Fruit fly (Drosophila melanogaster): Measurements from ENCODE around the gene Ubc84D.

Gene Ubc84D

DNA sequence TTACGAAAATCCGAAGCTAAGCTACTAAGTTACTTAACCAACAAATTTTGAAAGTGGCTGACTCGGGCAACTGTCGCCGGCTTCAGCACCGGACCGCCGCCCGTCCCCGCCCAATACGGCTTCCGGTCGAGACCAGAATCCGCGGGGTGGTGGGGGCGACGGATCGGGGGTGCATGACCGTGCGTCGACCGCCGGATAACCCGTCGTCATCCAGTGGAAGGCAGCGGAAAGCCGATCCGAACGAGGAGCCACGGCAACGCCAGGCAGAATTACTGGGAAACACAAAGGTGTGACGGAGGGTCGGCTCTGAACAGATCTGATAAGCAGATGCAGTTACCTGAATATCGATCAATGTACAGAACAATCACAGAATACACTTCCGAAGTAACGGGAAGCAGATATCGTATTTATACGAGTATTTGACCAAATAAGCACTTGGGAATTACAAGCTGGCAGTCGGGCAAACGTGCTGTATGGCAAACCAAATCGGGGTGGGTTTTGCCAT is 44.6 kb downstream of the Ubc84D start (continued):
- TF ChIP-seq Hand (GFP tag; optimal IDR thresholded peaks at IDR 0.05) (peak; percentile 68), Asciz (GFP tag; optimal IDR thresholded peaks at IDR 0.05) (peak; percentile 11), Ptx1 (GFP tag; IDR thresholded peaks at IDR 0.05) (peak; percentile 58), chm (GFP tag; IDR thresholded peaks at IDR 0.05) (peak; percentile 91), H15 (GFP tag; IDR thresholded peaks at IDR 0.05) (peak; percentile 39; the same call in 1 of the 3 replicates), lola (GFP tag; optimal IDR thresholded peaks at IDR 0.05) (peak in 1 of 3 experiments; percentile 59), CG11560 (tag; IDR thresholded peaks at IDR 0.05) (no peak), CG17361 (GFP tag; IDR thresholded peaks at IDR 0.05) (no peak), abd-A (tag; optimal IDR thresholded peaks at IDR 0.05) (peak; percentile 89), CG7271 (tag; optimal IDR thresholded peaks at IDR 0.05) (no peak), CG4328 (GFP tag; optimal IDR thresholded peaks at IDR 0.05) (peak; percentile 90), CG5953 (GFP tag; IDR thresholded peaks at IDR 0.05) (no peak; the same call in 1 of the 2 replicates), CG1832 (GFP tag; optimal IDR thresholded peaks at IDR 0.05) (no peak), CG12299 (tag; optimal IDR thresholded peaks at IDR 0.05) (peak; percentile 68), Fer2 (tag; optimal IDR thresholded peaks at IDR 0.05) (peak; percentile 24), Dek (tag; optimal IDR thresholded peaks at IDR 0.05) (no peak), Oli (tag; optimal IDR thresholded peaks at IDR 0.05) (peak; percentile 12), ase (GFP tag; IDR thresholded peaks at IDR 0.05) (peak; percentile 49; the same call in 2 of the 3 replicates), fd96Cb (tag; optimal IDR thresholded peaks at IDR 0.05) (no peak), grau (tag; optimal IDR thresholded peaks at IDR 0.05) (peak; percentile 58), zfh1 (GFP tag; IDR thresholded peaks at IDR 0.05) (peak; percentile 68; the same call in 1 of the 3 replicates), Bdp1 (GFP tag; optimal IDR thresholded peaks at IDR 0.05) (peak; percentile 99), zfh2 (GFP tag; optimal IDR thresholded peaks at IDR 0.05) (no peak), CG6272 (GFP tag; IDR thresholded peaks at IDR 0.05) (peak; percentile 32; the same call in 1 of the 2 replicates), Max (GFP tag; optimal IDR thresholded peaks at IDR 0.05) (no peak), CG18262 (tag; optimal IDR thresholded peaks at IDR 0.05) (peak; percentile 18), hbn (GFP tag; IDR thresholded peaks at IDR 0.05; ENCODE audit: partially characterized antibody) (peak; percentile 76), CG32532 (GFP tag; IDR thresholded peaks at IDR 0.05) (peak; percentile 75), Dad (GFP tag; optimal IDR thresholded peaks at IDR 0.05) (peak; percentile 78), CG17186 (GFP tag; optimal IDR thresholded peaks at IDR 0.05) (peak; percentile 26), CG4707 (GFP tag; optimal IDR thresholded peaks at IDR 0.05) (peak; percentile 78), da (GFP tag; optimal IDR thresholded peaks at IDR 0.05) (peak; percentile 46), CG10274 (GFP tag; optimal IDR thresholded peaks at IDR 0.05) (no peak), chn (GFP tag; optimal IDR thresholded peaks at IDR 0.05) (peak; percentile 90), danr (GFP tag; IDR thresholded peaks at IDR 0.05) (no peak), salm (tag; optimal IDR thresholded peaks at IDR 0.05) (peak; percentile 62), dpn (GFP tag; optimal IDR thresholded peaks at IDR 0.05) (peak; percentile 41 to 50), CG4282 (GFP tag; optimal IDR thresholded peaks at IDR 0.05) (peak; percentile 7), CG13424 (tag; optimal IDR thresholded peaks at IDR 0.05) (peak; percentile 71), Xbp1 (GFP tag; optimal IDR thresholded peaks at IDR 0.05) (peak; percentile 52), btn (GFP tag; optimal IDR thresholded peaks at IDR 0.05) (peak; percentile 55), zf30C (GFP tag; optimal IDR thresholded peaks at IDR 0.05) (peak; percentile 62), peb (GFP tag; IDR thresholded peaks at IDR 0.05) (no peak; the same call in 1 of the 2 replicates), chif (GFP tag; optimal IDR thresholded peaks at IDR 0.05) (peak in 1 of 2 experiments; percentile 39), CG7372 (GFP tag; IDR thresholded peaks at IDR 0.05) (0 out of 2 replicates have a peak, but pooled peaks have one; percentile 5), Trl (optimal IDR thresholded peaks at IDR 0.05) (no peak), Trl (GFP tag; optimal IDR thresholded peaks at IDR 0.05) (peak; percentile 55), Chrac-16 (GFP tag; optimal IDR thresholded peaks at IDR 0.05) (peak; percentile 54), gsb (GFP tag; IDR thresholded peaks at IDR 0.05) (peak; percentile 38), Vsx1 (GFP tag; optimal IDR thresholded peaks at IDR 0.05) (peak; percentile 6)
